Worm (Caenorhabditis elegans) whole organism, mixed stage, embryonic: ENCODE measurements around the gene fbxa-26.

Experiments
- bed-3 ChIP-seq: fragments of 200-800 bp; sonication (Bioruptor generic); optimal IDR thresholded peaks from 3 replicates; lab custom pipeline; 2018; ENCODE audit warnings: mild to moderate bottlenecking, missing genetic modification characterization, moderate library complexity, missing compliant biosample characterization
- ces-1 ChIP-seq: fragments of 150-350 bp; optimal IDR thresholded peaks from 2 replicates; lab custom pipeline; 2014; ENCODE audit warnings: missing biosample characterization, missing genetic modification reagents, missing genetic modification characterization
- lin-13 ChIP-seq: fragments of 150-350 bp; optimal IDR thresholded peaks from 2 replicates; lab custom pipeline; 2014; ENCODE audit warnings: missing biosample characterization, missing genetic modification characterization
- mls-2 ChIP-seq: sonication (generic microtip); optimal IDR thresholded peaks from 2 replicates; lab custom pipeline; 2016; ENCODE audit warnings: mild to moderate bottlenecking, missing genetic modification characterization, moderate library complexity, missing compliant biosample characterization

- TF ChIP-seq lin-13 (tag; lab: Kevin White, UChicago), result no peak
- TF ChIP-seq ces-1 (GFP tag; lab: Kevin White, UChicago), result no peak
- no peak for TF ChIP-seq bed-3 (GFP tag; lab: Kevin White, UChicago)
- TF ChIP-seq mls-2, result no peak
Measured at ce11 chrIII:1383483-1383882, 41.2 kb upstream of the fbxa-26 start.
